Fruit fly (Drosophila melanogaster): Measurements from ENCODE around the gene mld.

- no peak for TF ChIP-seq CG8478 (optimal IDR thresholded peaks at IDR 0.05)
- TF ChIP-seq psq (optimal IDR thresholded peaks at IDR 0.05) = no peak
- TF ChIP-seq usp (GFP tag; optimal IDR thresholded peaks at IDR 0.05) = no peak
- TF ChIP-seq Dll (optimal IDR thresholded peaks at IDR 0.05) = no peak
- TF ChIP-seq EcR (GFP tag; optimal IDR thresholded peaks at IDR 0.05) = no peak
Observed at dm6 chr3R:24562323-24563025, 23.0 kb upstream of the mld start.

Data from whole organism.